Fruit fly (Drosophila melanogaster): ENCODE measurements around the gene BobA.

The BobA gene

DNA sequence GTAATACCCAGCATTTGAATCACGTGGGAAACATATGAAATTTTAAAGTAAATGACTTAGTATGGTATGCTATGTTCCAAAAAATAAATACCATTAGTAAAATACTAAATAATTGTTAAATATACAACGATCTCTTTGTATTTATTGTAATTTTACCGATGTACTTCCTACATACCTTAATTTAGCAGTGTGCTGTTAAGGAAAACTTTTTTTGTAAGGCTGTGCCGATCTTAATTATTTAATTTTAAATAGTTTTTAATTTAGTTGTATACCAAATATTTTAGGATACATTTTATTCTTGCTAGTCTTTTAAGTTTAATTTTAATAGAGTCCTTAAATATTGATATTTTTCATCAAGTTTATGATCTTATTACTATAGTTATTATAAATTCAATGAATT is 22.6 kb upstream of the BobA start:
- no peak for TF ChIP-seq Mio (GFP tag; optimal IDR thresholded peaks at IDR 0.05)
- TF ChIP-seq woc (GFP tag; optimal IDR thresholded peaks at IDR 0.05): no peak
- no peak for TF ChIP-seq jim (GFP tag; optimal IDR thresholded peaks at IDR 0.05)
- no peak for TF ChIP-seq tai (GFP tag; optimal IDR thresholded peaks at IDR 0.05)
- TF ChIP-seq brk (GFP tag; optimal IDR thresholded peaks at IDR 0.05): no peak
- no peak for TF ChIP-seq sv (GFP tag; optimal IDR thresholded peaks at IDR 0.05)

dm6 chr3L:14967691-14968538 is 22.0 kb upstream of the BobA start:
- no peak for TF ChIP-seq Sp1 (GFP tag; optimal IDR thresholded peaks at IDR 0.05)
- TF ChIP-seq dmrt93B (GFP tag; optimal IDR thresholded peaks at IDR 0.05): no peak
- no peak for TF ChIP-seq Myc (optimal IDR thresholded peaks at IDR 0.05)
- no peak for TF ChIP-seq CG32264 (GFP tag; optimal IDR thresholded peaks at IDR 0.05)
- TF ChIP-seq OdsH (GFP tag; optimal IDR thresholded peaks at IDR 0.05): no peak
- TF ChIP-seq rgr (GFP tag; optimal IDR thresholded peaks at IDR 0.05): no peak
- TF ChIP-seq Hnf4 (GFP tag; optimal IDR thresholded peaks at IDR 0.05): no peak
- TF ChIP-seq foxo (GFP tag; optimal IDR thresholded peaks at IDR 0.05): no peak
- no peak for TF ChIP-seq sage (GFP tag; optimal IDR thresholded peaks at IDR 0.05)
- no peak for TF ChIP-seq Dfd (GFP tag; optimal IDR thresholded peaks at IDR 0.05)
- no peak for TF ChIP-seq h (GFP tag; optimal IDR thresholded peaks at IDR 0.05)
- no peak for TF ChIP-seq Jra (GFP tag; optimal IDR thresholded peaks at IDR 0.05)
- no peak for TF ChIP-seq woc (GFP tag; optimal IDR thresholded peaks at IDR 0.05)
- no peak for TF ChIP-seq dl (GFP tag; optimal IDR thresholded peaks at IDR 0.05; ENCODE audit: insufficient read depth in 1 of 2, partially characterized antibody in 2 of 2)
- TF ChIP-seq br (GFP tag; optimal IDR thresholded peaks at IDR 0.05): no peak

dm6 chr3L:14966199-14966858 is 20.4 kb upstream of the BobA start:
- TF ChIP-seq h (GFP tag; optimal IDR thresholded peaks at IDR 0.05): no peak
- TF ChIP-seq OdsH (GFP tag; optimal IDR thresholded peaks at IDR 0.05): no peak
- no peak for TF ChIP-seq psq (GFP tag; optimal IDR thresholded peaks at IDR 0.05)

DNA sequence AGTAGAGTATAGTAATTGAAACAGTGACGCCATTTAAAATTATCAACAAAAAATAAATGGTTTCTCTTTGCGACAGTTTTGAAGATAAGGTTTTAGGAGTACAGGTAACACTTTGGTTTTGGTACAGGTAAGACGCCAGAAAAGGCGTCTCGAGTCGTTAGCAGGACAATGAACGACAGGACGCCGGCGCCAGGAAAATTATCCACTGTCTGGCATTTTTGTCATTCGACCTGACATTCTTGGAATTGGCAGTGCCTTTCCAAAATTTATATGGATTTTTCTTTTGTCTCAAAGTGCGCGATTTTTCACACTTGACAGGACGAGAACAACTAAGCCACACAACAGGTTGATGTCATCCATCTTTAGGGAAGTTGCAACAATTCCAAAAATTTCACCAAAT is 18.9 kb upstream of the BobA start:
- no peak for TF ChIP-seq sage (GFP tag; optimal IDR thresholded peaks at IDR 0.05)
- no peak for TF ChIP-seq brk (GFP tag; optimal IDR thresholded peaks at IDR 0.05)

DNA sequence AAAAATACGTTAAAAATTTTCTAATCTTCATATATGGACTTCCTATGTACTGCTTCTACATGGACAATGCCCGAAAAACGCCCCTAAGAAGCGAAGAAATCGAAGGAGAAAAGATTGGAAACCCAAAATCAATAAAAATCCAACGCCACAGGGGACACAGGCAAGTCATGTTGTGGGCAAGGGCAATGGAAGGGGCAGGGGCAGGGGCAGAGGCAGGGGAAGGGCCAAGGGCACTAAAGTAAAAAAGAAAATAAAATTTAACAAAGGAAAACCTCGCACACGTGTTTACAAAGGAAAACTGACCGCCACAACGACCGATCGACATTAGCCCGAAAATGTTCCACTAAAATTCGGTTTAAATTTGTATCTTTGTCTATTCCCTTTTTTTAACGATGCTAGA is 16.8 kb upstream of the BobA start:
- TF ChIP-seq fru (GFP tag; optimal IDR thresholded peaks at IDR 0.05) (no peak), h (GFP tag; optimal IDR thresholded peaks at IDR 0.05) (no peak), HLH106 (tag; optimal IDR thresholded peaks at IDR 0.05) (no peak), CG32264 (GFP tag; optimal IDR thresholded peaks at IDR 0.05) (no peak), pan (optimal IDR thresholded peaks at IDR 0.05) (no peak), Dif (GFP tag; optimal IDR thresholded peaks at IDR 0.05; ENCODE audit: partially characterized antibody) (no peak), Hnf4 (GFP tag; optimal IDR thresholded peaks at IDR 0.05) (no peak)

DNA sequence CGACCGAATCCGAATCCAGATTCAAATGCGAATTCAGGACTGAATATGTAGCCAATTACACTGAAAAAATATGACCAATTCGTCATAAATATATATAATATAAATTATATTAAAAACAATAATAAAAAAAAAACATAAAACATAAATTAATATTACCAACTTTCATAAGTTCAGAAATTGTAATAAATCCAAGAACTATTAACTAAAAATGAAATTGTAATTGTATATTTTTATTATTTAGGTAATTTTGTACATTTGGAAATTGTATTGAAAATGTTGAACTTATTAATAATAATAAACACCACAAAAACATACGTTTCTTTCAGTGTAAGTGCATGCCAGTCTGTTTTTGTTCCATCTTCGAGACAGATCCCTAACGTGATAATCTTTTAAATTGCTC is 15.1 kb upstream of the BobA start:
- no peak for TF ChIP-seq Sp1 (GFP tag; optimal IDR thresholded peaks at IDR 0.05)
- TF ChIP-seq br (GFP tag; optimal IDR thresholded peaks at IDR 0.05): no peak

dm6 chr3L:14960549-14960948 is 14.6 kb upstream of the BobA start:
- TF ChIP-seq Hr78 (GFP tag; optimal IDR thresholded peaks at IDR 0.05): no peak
- no peak for TF ChIP-seq Abd-B (GFP tag; optimal IDR thresholded peaks at IDR 0.05)
- no peak for TF ChIP-seq dmrt93B (GFP tag; optimal IDR thresholded peaks at IDR 0.05)
- TF ChIP-seq CG32264 (GFP tag; optimal IDR thresholded peaks at IDR 0.05): no peak
- no peak for TF ChIP-seq jim (GFP tag; optimal IDR thresholded peaks at IDR 0.05)
- TF ChIP-seq Myc (optimal IDR thresholded peaks at IDR 0.05): no peak
- TF ChIP-seq dsf (GFP tag; optimal IDR thresholded peaks at IDR 0.05; ENCODE audit: borderline replicate concordance): no peak
- no peak for TF ChIP-seq tai (GFP tag; optimal IDR thresholded peaks at IDR 0.05)
- TF ChIP-seq Jra (GFP tag; optimal IDR thresholded peaks at IDR 0.05): no peak
- no peak for TF ChIP-seq Dfd (GFP tag; optimal IDR thresholded peaks at IDR 0.05)
- no peak for TF ChIP-seq CrebA (GFP tag; optimal IDR thresholded peaks at IDR 0.05; ENCODE audit: borderline replicate concordance)
- no peak for TF ChIP-seq foxo (GFP tag; optimal IDR thresholded peaks at IDR 0.05)
- no peak for TF ChIP-seq brk (GFP tag; optimal IDR thresholded peaks at IDR 0.05)
- TF ChIP-seq h (GFP tag; optimal IDR thresholded peaks at IDR 0.05): no peak
- TF ChIP-seq Dif (GFP tag; optimal IDR thresholded peaks at IDR 0.05; ENCODE audit: partially characterized antibody): no peak
- TF ChIP-seq sage (GFP tag; optimal IDR thresholded peaks at IDR 0.05): no peak
- no peak for TF ChIP-seq GATAd (GFP tag; optimal IDR thresholded peaks at IDR 0.05)
- TF ChIP-seq N (GFP tag; optimal IDR thresholded peaks at IDR 0.05): no peak

Measured in whole organism, wandering third instar larva.